Worm (Caenorhabditis elegans): ENCODE measurements around the gene C03B1.14.

ce11 chrX:6350016-6350415, 10.5 kb downstream of the C03B1.14 start, which contains the start of gene C03B1.6:
- no peak for TF ChIP-seq snpc-4 (GFP tag; optimal IDR thresholded peaks at IDR 0.05)
- no peak for TF ChIP-seq snpc-4 (tag; optimal IDR thresholded peaks at IDR 0.05)
- no peak for TF ChIP-seq lin-26 (GFP tag; IDR thresholded peaks at IDR 0.05)
- no peak for TF ChIP-seq bed-1 (GFP tag; IDR thresholded peaks at IDR 0.05)
- no peak for TF ChIP-seq nfyb-1 (GFP tag; IDR thresholded peaks at IDR 0.05)
- no peak for TF ChIP-seq K11D2.4 (GFP tag; IDR thresholded peaks at IDR 0.05)
- no peak for TF ChIP-seq ceh-100 (GFP tag; IDR thresholded peaks at IDR 0.05)
- no peak for TF ChIP-seq attf-6 (GFP tag; IDR thresholded peaks at IDR 0.05)
- no peak for TF ChIP-seq ztf-18 (tag; optimal IDR thresholded peaks at IDR 0.05)
- TF ChIP-seq ceh-79 (tag; optimal IDR thresholded peaks at IDR 0.05), result no peak
- TF ChIP-seq Y79H2A.3 (GFP tag; conservative IDR thresholded peaks at IDR 0.05), result no peak
- no peak for TF ChIP-seq ama-1 (optimal IDR thresholded peaks at IDR 0.05)
- no peak for TF ChIP-seq ama-1 (GFP tag; optimal IDR thresholded peaks at IDR 0.05)
- TF ChIP-seq chd-7 (tag; optimal IDR thresholded peaks at IDR 0.05), result no peak
- no peak for TF ChIP-seq egrh-3 (GFP tag; IDR thresholded peaks at IDR 0.05)
